Fruit fly (Drosophila melanogaster) whole organism, prepupa: ENCODE measurements around the gene dpr19.

ENCODE experiments used
- Blimp-1 ChIP-seq: fragments of 200-800 bp; sonication (Bioruptor generic); optimal IDR thresholded peaks from 3 replicates; lab custom pipeline; 2017; ENCODE audit warnings: missing biosample characterization, missing genetic modification characterization, mild to moderate bottlenecking, moderate library complexity, missing genetic modification reagents
- CG10631 ChIP-seq: fragments of 200-800 bp; sonication (Bioruptor generic); optimal IDR thresholded peaks from 2 replicates; lab custom pipeline; 2016; ENCODE audit warnings: missing biosample characterization, missing genetic modification characterization
- CG11294 ChIP-seq: fragments of 200-800 bp; sonication (Bioruptor generic); IDR thresholded peaks from 2 replicates; pipeline ENCODE4 v1.3.6; 2022; ENCODE audit warnings: missing biosample characterization, missing genetic modification characterization
- CG11902 ChIP-seq: fragments of 200-800 bp; sonication (Bioruptor generic); optimal IDR thresholded peaks from 3 replicates; lab custom pipeline; 2016; ENCODE audit warnings: missing biosample characterization, missing genetic modification characterization
- CG15336 ChIP-seq: fragments of 200-800 bp; sonication (Bioruptor generic); IDR thresholded peaks from 2 replicates; pipeline ENCODE4 v1.3.6; 2022; ENCODE audit warnings: missing biosample characterization, missing genetic modification characterization
- CG1621 ChIP-seq: fragments of 200-800 bp; sonication (Bioruptor generic); optimal IDR thresholded peaks from 3 replicates; lab custom pipeline; 2018; ENCODE audit warnings: missing biosample characterization, mild to moderate bottlenecking, missing genetic modification characterization
- CG16779 ChIP-seq: fragments of 200-800 bp; sonication (Bioruptor generic); optimal IDR thresholded peaks from 3 replicates; lab custom pipeline; 2017; ENCODE audit warnings: missing biosample characterization, mild to moderate bottlenecking, missing genetic modification characterization
- CG3032 ChIP-seq: fragments of 200-800 bp; optimal IDR thresholded peaks from 2 replicates; lab custom pipeline; 2019; ENCODE audit warnings: missing biosample characterization, mild to moderate bottlenecking, missing genetic modification characterization, moderate library complexity
- CG31627 ChIP-seq: fragments of 200-800 bp; sonication (Bioruptor generic); optimal IDR thresholded peaks from 3 replicates; lab custom pipeline; 2016; ENCODE audit warnings: missing biosample characterization, missing genetic modification characterization
- CG32006 ChIP-seq: fragments of 200-800 bp; sonication (Bioruptor generic); optimal IDR thresholded peaks from 3 replicates; lab custom pipeline; 2017; ENCODE audit warnings: missing biosample characterization, mild to moderate bottlenecking, missing genetic modification characterization
- CG34406 ChIP-seq: fragments of 200-800 bp; sonication (Bioruptor generic); optimal IDR thresholded peaks from 3 replicates; lab custom pipeline; 2016; ENCODE audit warnings: missing biosample characterization, missing genetic modification characterization
- CG3919 ChIP-seq: fragments of 200-800 bp; sonication (Bioruptor generic); optimal IDR thresholded peaks from 3 replicates; lab custom pipeline; 2016; ENCODE audit warnings: missing biosample characterization, missing genetic modification characterization
- CG4318 ChIP-seq: fragments of 200-800 bp; sonication (Bioruptor generic); optimal IDR thresholded peaks from 3 replicates; lab custom pipeline; 2017; ENCODE audit warnings: missing biosample characterization, mild to moderate bottlenecking, missing genetic modification characterization
- CG6163 ChIP-seq: fragments of 200-800 bp; sonication (Bioruptor generic); IDR thresholded peaks from 3 replicates; pipeline ENCODE4 v1.3.6; 2022; ENCODE audit warnings: missing biosample characterization, missing genetic modification characterization
- CG6276 ChIP-seq: fragments of 200-800 bp; sonication (Bioruptor generic); optimal IDR thresholded peaks from 2 replicates; lab custom pipeline; 2017; ENCODE audit warnings: missing biosample characterization, mild to moderate bottlenecking, missing genetic modification characterization
- CG6792 ChIP-seq: fragments of 200-800 bp; sonication (Bioruptor generic); optimal IDR thresholded peaks from 3 replicates; lab custom pipeline; 2016; ENCODE audit warnings: missing biosample characterization, missing genetic modification characterization
- CG6808 ChIP-seq: fragments of 200-800 bp; sonication (Bioruptor generic); optimal IDR thresholded peaks from 3 replicates; lab custom pipeline; 2017; ENCODE audit warnings: missing biosample characterization, missing genetic modification characterization, mild to moderate bottlenecking, moderate library complexity, missing genetic modification reagents
- CG6854 ChIP-seq: fragments of 200-800 bp; sonication (Bioruptor generic); optimal IDR thresholded peaks from 2 replicates; lab custom pipeline; 2017; ENCODE audit warnings: missing biosample characterization, mild to moderate bottlenecking, missing genetic modification characterization
- CG7368 ChIP-seq: fragments of 200-800 bp; sonication (Bioruptor generic); optimal IDR thresholded peaks from 3 replicates; lab custom pipeline; 2016; ENCODE audit warnings: missing biosample characterization, missing genetic modification characterization
- CG8119 ChIP-seq: fragments of 200-800 bp; sonication (Bioruptor generic); IDR thresholded peaks from 3 replicates; pipeline ENCODE4 v1.3.6; 2022; ENCODE audit warnings: missing biosample characterization, missing genetic modification characterization
- CG8319 ChIP-seq: fragments of 200-800 bp; sonication (Bioruptor generic); optimal IDR thresholded peaks from 3 replicates; lab custom pipeline; 2016; ENCODE audit warnings: missing biosample characterization, missing genetic modification characterization
- CG9139 ChIP-seq: fragments of 200-800 bp; sonication (Bioruptor generic); optimal IDR thresholded peaks from 3 replicates; lab custom pipeline; 2017; ENCODE audit warnings: missing biosample characterization, mild to moderate bottlenecking, missing genetic modification characterization
- Eip75B ChIP-seq: fragments of 200-800 bp; sonication (Bioruptor generic); optimal IDR thresholded peaks from 3 replicates; lab custom pipeline; 2016; ENCODE audit warnings: missing biosample characterization, missing genetic modification characterization
- Ets21C ChIP-seq: fragments of 200-800 bp; sonication (Bioruptor generic); optimal IDR thresholded peaks from 3 replicates; lab custom pipeline; 2016; ENCODE audit warnings: missing biosample characterization, missing genetic modification characterization
- Ets96B ChIP-seq: fragments of 200-800 bp; optimal IDR thresholded peaks from 2 replicates; lab custom pipeline; 2019; ENCODE audit warnings: missing biosample characterization, mild to moderate bottlenecking, missing genetic modification characterization, moderate library complexity
- Gug ChIP-seq: fragments of 200-800 bp; sonication (Bioruptor generic); IDR thresholded peaks from 2 replicates; pipeline ENCODE4 v1.3.6; 2022; ENCODE audit warnings: missing biosample characterization, missing genetic modification characterization
- Hr38 ChIP-seq: sonication (Bioruptor generic); optimal IDR thresholded peaks from 2 replicates; lab custom pipeline; 2016; ENCODE audit warnings: missing biosample characterization, missing genetic modification characterization
- Hr39 ChIP-seq: fragments of 200-800 bp; sonication (Bioruptor generic); optimal IDR thresholded peaks from 2 replicates; lab custom pipeline; 2016; ENCODE audit warnings: missing biosample characterization, missing genetic modification characterization
- Hr4 ChIP-seq: fragments of 200-800 bp; sonication (Bioruptor generic); optimal IDR thresholded peaks from 3 replicates; lab custom pipeline; 2016; ENCODE audit warnings: missing biosample characterization, missing genetic modification characterization
- Lpt ChIP-seq: fragments of 200-800 bp; sonication (Bioruptor generic); optimal IDR thresholded peaks from 3 replicates; lab custom pipeline; 2016; ENCODE audit warnings: missing biosample characterization, missing genetic modification characterization
- Met ChIP-seq: fragments of 200-800 bp; sonication (Bioruptor generic); optimal IDR thresholded peaks from 3 replicates; lab custom pipeline; 2016; ENCODE audit warnings: missing biosample characterization, missing genetic modification characterization
- Smox ChIP-seq: fragments of 200-800 bp; sonication (Bioruptor generic); optimal IDR thresholded peaks from 3 replicates; lab custom pipeline; 2016; ENCODE audit warnings: missing biosample characterization, missing genetic modification characterization
- Sox14 ChIP-seq: fragments of 200-800 bp; sonication (Bioruptor generic); optimal IDR thresholded peaks from 3 replicates; lab custom pipeline; 2016; ENCODE audit warnings: missing biosample characterization, missing genetic modification characterization
- Sox15 ChIP-seq: fragments of 200-800 bp; sonication (Bioruptor generic); optimal IDR thresholded peaks from 3 replicates; lab custom pipeline; 2016; ENCODE audit warnings: missing biosample characterization, missing genetic modification characterization
- achi ChIP-seq: fragments of 200-800 bp; sonication (Bioruptor generic); optimal IDR thresholded peaks from 3 replicates; lab custom pipeline; 2016; ENCODE audit warnings: missing biosample characterization, missing genetic modification characterization
- acj6 ChIP-seq: fragments of 200-800 bp; sonication (Bioruptor generic); optimal IDR thresholded peaks from 3 replicates; lab custom pipeline; 2016; ENCODE audit warnings: missing biosample characterization, missing genetic modification characterization
- cyc ChIP-seq: fragments of 200-800 bp; sonication (Bioruptor generic); optimal IDR thresholded peaks from 3 replicates; lab custom pipeline; 2016; ENCODE audit warnings: missing biosample characterization, missing genetic modification characterization
- dac ChIP-seq: fragments of 200-800 bp; sonication (Bioruptor generic); optimal IDR thresholded peaks from 2 replicates; lab custom pipeline; 2017; ENCODE audit warnings: missing biosample characterization, mild to moderate bottlenecking, missing genetic modification characterization
- dsx ChIP-seq: fragments of 200-800 bp; optimal IDR thresholded peaks from 3 replicates; lab custom pipeline; 2019; ENCODE audit warnings: missing biosample characterization, mild to moderate bottlenecking, missing genetic modification characterization, moderate library complexity; ENCODE audit not compliant: poor library complexity, severe bottlenecking
- eg ChIP-seq: fragments of 200-800 bp; sonication (Bioruptor generic); IDR thresholded peaks from 3 replicates; pipeline ENCODE4 v1.3.6; 2022; ENCODE audit warnings: missing biosample characterization, missing genetic modification characterization
- esn ChIP-seq: fragments of 200-800 bp; sonication (Bioruptor generic); optimal IDR thresholded peaks from 2 replicates; lab custom pipeline; 2016; ENCODE audit warnings: missing biosample characterization, mild to moderate bottlenecking, missing genetic modification characterization, moderate library complexity
- fd59A ChIP-seq: fragments of 200-800 bp; sonication (Bioruptor generic); optimal IDR thresholded peaks from 2 replicates; lab custom pipeline; 2017; ENCODE audit warnings: missing biosample characterization, mild to moderate bottlenecking, missing genetic modification characterization, missing genetic modification reagents
- fd85E ChIP-seq: fragments of 200-800 bp; sonication (Bioruptor generic); optimal IDR thresholded peaks from 3 replicates; lab custom pipeline; 2016; ENCODE audit warnings: missing biosample characterization, missing genetic modification characterization
- fkh ChIP-seq: fragments of 200-800 bp; sonication (Bioruptor generic); optimal IDR thresholded peaks from 3 replicates; lab custom pipeline; 2017; ENCODE audit warnings: missing biosample characterization, mild to moderate bottlenecking, missing genetic modification characterization, moderate library complexity
- lz ChIP-seq: fragments of 200-800 bp; sonication (Bioruptor generic); optimal IDR thresholded peaks from 3 replicates; lab custom pipeline; 2016; ENCODE audit warnings: missing biosample characterization, missing genetic modification characterization
- net ChIP-seq: fragments of 200-800 bp; sonication (Bioruptor generic); optimal IDR thresholded peaks from 3 replicates; lab custom pipeline; 2016; ENCODE audit warnings: missing biosample characterization, missing genetic modification characterization
- pdm3 ChIP-seq: fragments of 200-800 bp; sonication (Bioruptor generic); optimal IDR thresholded peaks from 3 replicates; lab custom pipeline; 2016; ENCODE audit warnings: missing biosample characterization, missing genetic modification characterization
- salr ChIP-seq, 2 experiments: fragments of 200-800 bp; sonication (Bioruptor generic); optimal IDR thresholded peaks; 3 replicates each; lab custom pipeline; 2016 to 2018; ENCODE audit warnings: missing biosample characterization in 2 of 2, missing genetic modification characterization in 2 of 2, mild to moderate bottlenecking in 1 of 2
- spab ChIP-seq: fragments of 200-800 bp; sonication (Bioruptor generic); optimal IDR thresholded peaks from 2 replicates; lab custom pipeline; 2017; ENCODE audit warnings: missing biosample characterization, mild to moderate bottlenecking, missing genetic modification characterization, missing genetic modification reagents
- ss ChIP-seq, 2 experiments: fragments of 200-800 bp; sonication (Bioruptor generic); optimal IDR thresholded peaks; 2 replicates in 1 of 2; 3 replicates in 1 of 2; lab custom pipeline; 2017 to 2018; ENCODE audit warnings: mild to moderate bottlenecking in 2 of 2, missing biosample characterization in 2 of 2, missing genetic modification characterization in 2 of 2, moderate library complexity in 1 of 2
- svp ChIP-seq: fragments of 200-800 bp; sonication (Bioruptor generic); peaks from one replicate; lab custom pipeline; 2016; ENCODE audit warnings: missing biosample characterization, missing genetic modification characterization
- topi ChIP-seq: fragments of 200-800 bp; sonication (Bioruptor generic); optimal IDR thresholded peaks from 3 replicates; lab custom pipeline; 2016; ENCODE audit warnings: missing biosample characterization, missing genetic modification characterization
- vri ChIP-seq: fragments of 200-800 bp; sonication (Bioruptor generic); optimal IDR thresholded peaks from 3 replicates; lab custom pipeline; 2016; ENCODE audit warnings: missing biosample characterization, mild to moderate bottlenecking, missing genetic modification characterization

The dpr19 gene

DNA sequence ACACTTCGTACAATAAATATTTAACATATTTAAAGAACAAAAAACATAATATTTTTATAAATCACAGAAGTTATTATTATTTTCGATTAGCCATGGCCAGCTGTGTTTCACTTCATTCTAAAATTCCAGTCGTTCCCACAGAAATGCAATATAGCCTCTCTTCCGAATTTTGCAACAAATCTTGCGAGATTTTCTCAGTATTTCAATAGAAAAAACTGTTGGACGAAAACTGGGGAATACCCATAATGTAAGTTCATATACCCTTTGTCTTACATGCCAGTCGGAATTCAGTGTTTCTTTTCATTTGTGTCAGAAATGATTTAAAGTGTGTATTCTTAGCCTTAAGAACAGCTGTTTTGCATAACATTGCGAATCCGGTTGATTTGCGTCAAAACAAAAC is 19.5 kb upstream of the dpr19 start, which contains the start of the genes CtsL4 and ClpP:
CtsL4 (minus strand) TSS at position 90 of the 400 bp plus-strand sequence.
ClpP (plus strand) TSS at position 288 of the 400 bp plus-strand sequence.
- TF ChIP-seq Hr38 (GFP tag; lab: Kevin White, UChicago) (no peak), CG3919 (GFP tag; lab: Kevin White, UChicago) (no peak), Ets21C (GFP tag; lab: Kevin White, UChicago) (no peak), CG10631 (GFP tag; lab: Kevin White, UChicago) (no peak), svp (GFP tag; lab: Kevin White, UChicago) (no peak), eg (no peak), dsx (GFP tag; lab: Kevin White, UChicago) (no peak), Eip75B (GFP tag; lab: Kevin White, UChicago) (no peak), CG8119 (no peak), fd59A (GFP tag; lab: Kevin White, UChicago) (no peak), CG11294 (GFP tag; lab: Robert Waterston, UW) (no peak), CG8319 (GFP tag; lab: Kevin White, UChicago) (no peak), net (no peak), topi (GFP tag; lab: Kevin White, UChicago) (no peak), lz (GFP tag; lab: Kevin White, UChicago) (peak; percentile 45), CG3032 (tag; lab: Kevin White, UChicago) (peak; percentile 45), Hr4 (GFP tag; lab: Kevin White, UChicago) (no peak), fd85E (no peak), CG4318 (GFP tag; lab: Kevin White, UChicago) (no peak), Sox15 (GFP tag; lab: Kevin White, UChicago) (no peak), CG32006 (no peak), Hr39 (GFP tag; lab: Kevin White, UChicago) (no peak), CG9139 (GFP tag; lab: Kevin White, UChicago) (no peak), spab (GFP tag; lab: Kevin White, UChicago) (no peak), CG16779 (no peak), Blimp-1 (GFP tag; lab: Kevin White, UChicago) (no peak), CG34406 (peak; percentile 40), salr (GFP tag; optimal IDR thresholded peaks at IDR 0.05; lab: Kevin White, UChicago) (no peak), Sox14 (GFP tag; lab: Kevin White, UChicago) (peak; percentile 88), Gug (GFP tag; lab: Robert Waterston, UW) (no peak), Lpt (GFP tag; lab: Kevin White, UChicago) (no peak), pdm3 (no peak), CG6854 (GFP tag; lab: Kevin White, UChicago) (no peak), CG11902 (no peak), CG7368 (GFP tag; lab: Kevin White, UChicago) (no peak), CG6276 (GFP tag; lab: Kevin White, UChicago) (no peak), Ets96B (peak; percentile 32), CG6163 (GFP tag; lab: Robert Waterston, UW) (no peak), CG6792 (no peak), fkh (GFP tag; lab: Kevin White, UChicago) (no peak), vri (no peak), acj6 (GFP tag; lab: Kevin White, UChicago) (peak; percentile 36), CG1621 (tag; lab: Kevin White, UChicago) (peak; percentile 61), dac (GFP tag; lab: Kevin White, UChicago) (peak; percentile 10), cyc (GFP tag; lab: Kevin White, UChicago) (peak; percentile 29), Smox (GFP tag; lab: Kevin White, UChicago) (no peak), Met (GFP tag; lab: Kevin White, UChicago) (no peak), esn (GFP tag; lab: Kevin White, UChicago) (peak; percentile 55), CG31627 (GFP tag; lab: Kevin White, UChicago) (peak; percentile 50), ss (GFP tag; optimal IDR thresholded peaks at IDR 0.05; lab: Kevin White, UChicago) (no peak), CG6808 (GFP tag; lab: Kevin White, UChicago) (no peak), achi (no peak), CG15336 (GFP tag; lab: Robert Waterston, UW) (no peak)
